In genomic region chr2L:8157166-8157565, dm6 we compare ENCODE assay signal across 4 fruit fly cellular contexts.
TF ChIP-seq lines count a peak whose summit lies in the region.

No protein-coding gene starts in this region.

- no peak for TF ChIP-seq CTCF in whole organism, embryonic (GFP tag; optimal IDR thresholded peaks at IDR 0.05; lab: Kevin White, UChicago)

TF ChIP-seq in whole organism, adult, 20 proteins besides CTCF, POLR2A, EP300 and RAD21:
- TF ChIP-seq Mnt (GFP tag; optimal IDR thresholded peaks at IDR 0.05; lab: Kevin White, UChicago) (no peak), toe (GFP tag; optimal IDR thresholded peaks at IDR 0.05; lab: Kevin White, UChicago) (no peak), CG1620 (GFP tag; optimal IDR thresholded peaks at IDR 0.05; lab: Kevin White, UChicago) (no peak), CG7101 (tag; optimal IDR thresholded peaks at IDR 0.05; lab: Kevin White, UChicago) (no peak), Hr96 (GFP tag; optimal IDR thresholded peaks at IDR 0.05; lab: Kevin White, UChicago) (no peak), CG5204 (GFP tag; optimal IDR thresholded peaks at IDR 0.05; lab: Kevin White, UChicago) (no peak), cic (GFP tag; optimal IDR thresholded peaks at IDR 0.05; lab: Kevin White, UChicago) (peak; percentile 38)
TF ChIP-seq in whole organism, adult: peak in this region for 1.

TF ChIP-seq in whole organism, embryonic, 481 proteins besides CTCF, POLR2A, EP300 and RAD21:
- TF ChIP-seq Bgb (GFP tag; IDR thresholded peaks at IDR 0.05; lab: Robert Waterston, UW; ENCODE audit: partially characterized antibody) (0 out of 2 replicates have a peak, but pooled peaks have one; percentile 0), Tbp (GFP tag; optimal IDR thresholded peaks at IDR 0.05; lab: Kevin White, UChicago) (no peak), CG4360 (GFP tag; IDR thresholded peaks at IDR 0.05; lab: Robert Waterston, UW) (no peak), CG34224 (GFP tag; IDR thresholded peaks at IDR 0.05; lab: Robert Waterston, UW; ENCODE audit: partially characterized antibody) (0 out of 3 replicates have a peak, but pooled peaks have one; percentile 3), CG34376 (GFP tag; optimal IDR thresholded peaks at IDR 0.05; lab: Kevin White, UChicago) (peak; percentile 89), cwo (GFP tag; optimal IDR thresholded peaks at IDR 0.05; lab: Kevin White, UChicago) (peak; percentile 60), mirr (GFP tag; optimal IDR thresholded peaks at IDR 0.05; lab: Kevin White, UChicago) (peak; percentile 3)

TF ChIP-seq in whole organism, prepupa, 60 proteins besides CTCF, POLR2A, EP300 and RAD21:
- no peak for TF ChIP-seq CG8632 (GFP tag; optimal IDR thresholded peaks at IDR 0.05; lab: Kevin White, UChicago)
- peak; percentile 75 for TF ChIP-seq svp (GFP tag; lab: Kevin White, UChicago)
- TF ChIP-seq fd59A (GFP tag; optimal IDR thresholded peaks at IDR 0.05; lab: Kevin White, UChicago), result no peak
- TF ChIP-seq spab (GFP tag; optimal IDR thresholded peaks at IDR 0.05; lab: Kevin White, UChicago), result no peak

TF ChIP-seq in whole organism, wandering third instar larva, 38 proteins besides CTCF, POLR2A, EP300 and RAD21:
- TF ChIP-seq woc (GFP tag; optimal IDR thresholded peaks at IDR 0.05; lab: Kevin White, UChicago), result no peak
- no peak for TF ChIP-seq Rel (GFP tag; optimal IDR thresholded peaks at IDR 0.05; lab: Kevin White, UChicago)
- TF ChIP-seq Rel (tag; optimal IDR thresholded peaks at IDR 0.05; lab: Kevin White, UChicago), result peak; percentile 4
- no peak for TF ChIP-seq CG32264 (GFP tag; optimal IDR thresholded peaks at IDR 0.05; lab: Kevin White, UChicago)
- TF ChIP-seq dsf (GFP tag; optimal IDR thresholded peaks at IDR 0.05; lab: Kevin White, UChicago; ENCODE audit: borderline replicate concordance), result no peak
- no peak for TF ChIP-seq CrebA (GFP tag; optimal IDR thresholded peaks at IDR 0.05; lab: Kevin White, UChicago; ENCODE audit: borderline replicate concordance)
- no peak for TF ChIP-seq usp (GFP tag; optimal IDR thresholded peaks at IDR 0.05; lab: Kevin White, UChicago)
- no peak for TF ChIP-seq Hr78 (GFP tag; optimal IDR thresholded peaks at IDR 0.05; lab: Kevin White, UChicago)
- TF ChIP-seq Dif (GFP tag; optimal IDR thresholded peaks at IDR 0.05; lab: Kevin White, UChicago; ENCODE audit: partially characterized antibody), result no peak
TF ChIP-seq in whole organism, wandering third instar larva: peak in this region for 1.
